Worm (Caenorhabditis elegans) whole organism, L2 larva: ENCODE results near the gene Y41G9A.10.
A peak's percentile ranks its signal among the peaks of the same experiment; 100 is the strongest.

Experiments
- C34F6.9 ChIP-seq: fragments of 150-350 bp; optimal IDR thresholded peaks from 2 replicates; lab custom pipeline; 2014; ENCODE audit warnings: missing biosample characterization, missing genetic modification characterization
- F13H6.1 ChIP-seq: sonication (generic microtip); optimal IDR thresholded peaks from 2 replicates; lab custom pipeline; 2016; ENCODE audit warnings: missing genetic modification characterization, missing compliant biosample characterization
- R02D3.7 ChIP-seq: fragments of 150-350 bp; optimal IDR thresholded peaks from 2 replicates; lab custom pipeline; 2014; ENCODE audit warnings: missing biosample characterization, missing genetic modification characterization
- Y55F3AM.14 ChIP-seq: fragments of 200-800 bp; sonication (Bioruptor generic); optimal IDR thresholded peaks from 2 replicates; lab custom pipeline; 2018; ENCODE audit warnings: mild to moderate bottlenecking, missing genetic modification characterization, missing compliant biosample characterization
- ZK546.5 ChIP-seq: sonication (generic microtip); optimal IDR thresholded peaks from 2 replicates; lab custom pipeline; 2017; ENCODE audit warnings: missing biosample characterization, missing genetic modification characterization
- alr-1 ChIP-seq: fragments of 150-350 bp; optimal IDR thresholded peaks from 2 replicates; lab custom pipeline; 2014; ENCODE audit warnings: missing biosample characterization, missing genetic modification characterization
- aly-2 ChIP-seq: fragments of 150-350 bp; optimal IDR thresholded peaks from 2 replicates; lab custom pipeline; 2014; ENCODE audit warnings: missing biosample characterization, missing genetic modification characterization
- ama-1 ChIP-seq: fragments of 150-350 bp; optimal IDR thresholded peaks from 2 replicates; lab custom pipeline; 2018; ENCODE audit warnings: inconsistent platforms
- blmp-1 ChIP-seq: sonication (generic microtip); optimal IDR thresholded peaks from 2 replicates; lab custom pipeline; 2017; ENCODE audit warnings: missing genetic modification characterization, mild to moderate bottlenecking, missing compliant biosample characterization, antibody characterized with exemption, moderate library complexity; ENCODE audit not compliant: insufficient read depth
- ceh-16 ChIP-seq: fragments of 150-350 bp; optimal IDR thresholded peaks from 2 replicates; lab custom pipeline; 2014; ENCODE audit warnings: missing biosample characterization, missing genetic modification characterization
- ceh-82 ChIP-seq: fragments of 150-350 bp; optimal IDR thresholded peaks from 2 replicates; lab custom pipeline; 2014; ENCODE audit warnings: missing biosample characterization, missing genetic modification characterization
- crh-2 ChIP-seq: sonication (generic microtip); optimal IDR thresholded peaks from 2 replicates; lab custom pipeline; 2017; ENCODE audit warnings: missing biosample characterization, missing genetic modification characterization
- dmd-4 ChIP-seq: sonication (generic microtip); optimal IDR thresholded peaks from 2 replicates; lab custom pipeline; 2017; ENCODE audit warnings: missing biosample characterization, missing genetic modification characterization
- egl-27 ChIP-seq: sonication (generic microtip); optimal IDR thresholded peaks from 3 replicates; lab custom pipeline; 2017; ENCODE audit warnings: missing biosample characterization, missing genetic modification reagents, missing genetic modification characterization
- elt-1 ChIP-seq: fragments of 150-350 bp; optimal IDR thresholded peaks from 2 replicates; lab custom pipeline; 2014; ENCODE audit warnings: missing biosample characterization, missing genetic modification characterization
- elt-3 ChIP-seq: sonication (generic microtip); optimal IDR thresholded peaks from 2 replicates; lab custom pipeline; 2017; ENCODE audit warnings: missing biosample characterization, missing genetic modification characterization
- fos-1 ChIP-seq: fragments of 150-350 bp; optimal IDR thresholded peaks from 2 replicates; lab custom pipeline; 2014; ENCODE audit warnings: missing biosample characterization, missing genetic modification characterization
- gmeb-1 ChIP-seq: fragments of 150-350 bp; optimal IDR thresholded peaks from 2 replicates; lab custom pipeline; 2014; ENCODE audit warnings: missing biosample characterization, missing genetic modification characterization
- lin-11 ChIP-seq: fragments of 150-350 bp; sonication (generic microtip); optimal IDR thresholded peaks from 2 replicates; lab custom pipeline; 2014; ENCODE audit warnings: missing biosample characterization, missing genetic modification characterization, inconsistent platforms, mixed read lengths
- lin-13 ChIP-seq: fragments of 150-350 bp; optimal IDR thresholded peaks from 2 replicates; lab custom pipeline; 2014; ENCODE audit warnings: missing biosample characterization, missing genetic modification reagents, missing genetic modification characterization
- lin-39 ChIP-seq: fragments of 150-350 bp; optimal IDR thresholded peaks from 2 replicates; lab custom pipeline; 2014; ENCODE audit warnings: missing biosample characterization, missing genetic modification reagents, missing genetic modification characterization
- lsy-2 ChIP-seq, 2 experiments: fragments of 150-350 bp in 1 of 2; sonication (generic microtip) in 1 of 2; optimal IDR thresholded peaks; 2 replicates each; lab custom pipeline; 2014 to 2017; ENCODE audit warnings: missing biosample characterization in 2 of 2, missing genetic modification characterization in 2 of 2
- mab-5 ChIP-seq: fragments of 150-350 bp; optimal IDR thresholded peaks from 2 replicates; lab custom pipeline; 2014; ENCODE audit warnings: missing biosample characterization, missing genetic modification characterization
- mbf-1 ChIP-seq: sonication (generic microtip); optimal IDR thresholded peaks from 2 replicates; lab custom pipeline; 2017; ENCODE audit warnings: missing biosample characterization, missing genetic modification characterization
- nhr-10 ChIP-seq: sonication (generic microtip); optimal IDR thresholded peaks from 2 replicates; lab custom pipeline; 2017; ENCODE audit warnings: missing biosample characterization, missing genetic modification characterization
- nhr-11 ChIP-seq: fragments of 150-350 bp; optimal IDR thresholded peaks from 2 replicates; lab custom pipeline; 2014; ENCODE audit warnings: missing biosample characterization, missing genetic modification characterization
- nhr-129 ChIP-seq: fragments of 150-350 bp; optimal IDR thresholded peaks from 2 replicates; lab custom pipeline; 2014; ENCODE audit warnings: missing biosample characterization, missing genetic modification characterization
- nhr-21 ChIP-seq: fragments of 150-350 bp; optimal IDR thresholded peaks from 2 replicates; lab custom pipeline; 2014; ENCODE audit warnings: missing biosample characterization, missing genetic modification characterization
- nhr-23 ChIP-seq: fragments of 150-350 bp; optimal IDR thresholded peaks from 2 replicates; lab custom pipeline; 2014; ENCODE audit warnings: missing biosample characterization, missing genetic modification reagents, missing genetic modification characterization
- nhr-237 ChIP-seq: fragments of 150-350 bp; optimal IDR thresholded peaks from 2 replicates; lab custom pipeline; 2014; ENCODE audit warnings: missing biosample characterization, missing genetic modification characterization
- nhr-25 ChIP-seq: fragments of 150-350 bp; sonication (generic microtip); optimal IDR thresholded peaks from 3 replicates; lab custom pipeline; 2014; ENCODE audit warnings: missing biosample characterization, missing genetic modification characterization
- nhr-6 ChIP-seq: fragments of 150-350 bp; optimal IDR thresholded peaks from 2 replicates; lab custom pipeline; 2014; ENCODE audit warnings: missing biosample characterization, missing genetic modification characterization
- nhr-77 ChIP-seq: fragments of 150-350 bp; optimal IDR thresholded peaks from 2 replicates; lab custom pipeline; 2014; ENCODE audit warnings: missing biosample characterization, missing genetic modification characterization
- peb-1 ChIP-seq: fragments of 150-350 bp; optimal IDR thresholded peaks from 2 replicates; lab custom pipeline; 2014; ENCODE audit warnings: missing biosample characterization, missing genetic modification characterization
- sem-4 ChIP-seq: fragments of 150-350 bp; optimal IDR thresholded peaks from 2 replicates; lab custom pipeline; 2014; ENCODE audit warnings: missing biosample characterization, missing genetic modification reagents, missing genetic modification characterization
- skn-1 ChIP-seq: sonication (generic microtip); optimal IDR thresholded peaks from 2 replicates; lab custom pipeline; 2017; ENCODE audit warnings: missing biosample characterization, missing genetic modification characterization
- sma-3 ChIP-seq: sonication (generic microtip); optimal IDR thresholded peaks from 2 replicates; lab custom pipeline; 2016; ENCODE audit warnings: missing genetic modification reagents, missing genetic modification characterization, missing compliant biosample characterization
- sma-9 ChIP-seq, 2 experiments: fragments of 150-350 bp in 1 of 2; sonication (generic microtip) in 1 of 2; optimal IDR thresholded peaks; 2 replicates each; lab custom pipeline; 2014 to 2016; ENCODE audit warnings: missing genetic modification characterization in 2 of 2, mild to moderate bottlenecking in 1 of 2, missing biosample characterization in 1 of 2, missing compliant biosample characterization in 1 of 2, missing genetic modification reagents in 1 of 2, moderate library complexity in 1 of 2
- snpc-4 ChIP-seq: fragments of 150-350 bp; optimal IDR thresholded peaks from 2 replicates; lab custom pipeline; 2014; ENCODE audit warnings: missing biosample characterization, missing genetic modification characterization
- unc-55 ChIP-seq: fragments of 150-350 bp; sonication (generic microtip); optimal IDR thresholded peaks from 3 replicates; lab custom pipeline; 2014; ENCODE audit warnings: missing biosample characterization, missing genetic modification reagents, missing genetic modification characterization
- unc-62 ChIP-seq: fragments of 150-350 bp; optimal IDR thresholded peaks from 2 replicates; lab custom pipeline; 2014; ENCODE audit warnings: missing biosample characterization, missing genetic modification reagents, missing genetic modification characterization
- zag-1 ChIP-seq: fragments of 150-350 bp; optimal IDR thresholded peaks from 2 replicates; lab custom pipeline; 2014; ENCODE audit warnings: missing biosample characterization, missing genetic modification characterization
- ztf-11 ChIP-seq: sonication (generic microtip); optimal IDR thresholded peaks from 2 replicates; lab custom pipeline; 2017; ENCODE audit warnings: missing biosample characterization, missing genetic modification characterization
- ztf-4 ChIP-seq: fragments of 150-350 bp; optimal IDR thresholded peaks from 2 replicates; lab custom pipeline; 2014; ENCODE audit warnings: missing biosample characterization, missing genetic modification characterization

The Y41G9A.10 gene

ce11 chrX:2907296-2907873 is 39.0 kb downstream of the Y41G9A.10 start:
- TF ChIP-seq sma-9 (GFP tag; optimal IDR thresholded peaks at IDR 0.05; lab: Kevin White, UChicago): peak; percentile 37
- TF ChIP-seq sma-9 (tag; optimal IDR thresholded peaks at IDR 0.05; lab: Kevin White, UChicago): no peak
- TF ChIP-seq nhr-11 (tag; lab: Kevin White, UChicago): no peak
- peak; percentile 50 for TF ChIP-seq ceh-16 (tag; lab: Kevin White, UChicago)
- no peak for TF ChIP-seq ama-1
- no peak for TF ChIP-seq unc-62 (GFP tag; lab: Kevin White, UChicago)
- no peak for TF ChIP-seq zag-1 (tag; lab: Kevin White, UChicago)
- peak; percentile 28 for TF ChIP-seq fos-1 (tag; lab: Kevin White, UChicago)
- no peak for TF ChIP-seq nhr-237 (tag; lab: Kevin White, UChicago)
- TF ChIP-seq R02D3.7 (tag; lab: Kevin White, UChicago): no peak
- TF ChIP-seq crh-2: no peak
- TF ChIP-seq elt-1 (tag; lab: Kevin White, UChicago): peak; percentile 80
- peak; percentile 49 for TF ChIP-seq nhr-129
- TF ChIP-seq nhr-21 (tag; lab: Kevin White, UChicago): no peak
- no peak for TF ChIP-seq elt-3 (tag; lab: Kevin White, UChicago)
- TF ChIP-seq dmd-4 (tag; lab: Kevin White, UChicago): no peak
- TF ChIP-seq lin-13: no peak
- TF ChIP-seq unc-55: no peak

- TF ChIP-seq skn-1 (tag; lab: Kevin White, UChicago) (no peak), Y55F3AM.14 (GFP tag; lab: Kevin White, UChicago) (no peak), blmp-1 (tag; lab: Kevin White, UChicago) (no peak), elt-1 (tag; lab: Kevin White, UChicago) (no peak), nhr-25 (no peak), fos-1 (tag; lab: Kevin White, UChicago) (peak; percentile 98), nhr-21 (tag; lab: Kevin White, UChicago) (no peak)
Observed at ce11 chrX:2906062-2906732, 40.2 kb downstream of the Y41G9A.10 start.

ce11 chrX:2903715-2904419 is 42.5 kb downstream of the Y41G9A.10 start:
- TF ChIP-seq ama-1: no peak
- TF ChIP-seq C34F6.9: no peak
- no peak for TF ChIP-seq mab-5 (tag; lab: Kevin White, UChicago)
- TF ChIP-seq unc-62 (GFP tag; lab: Kevin White, UChicago): no peak
- no peak for TF ChIP-seq snpc-4 (tag; lab: Kevin White, UChicago)
- no peak for TF ChIP-seq nhr-77 (tag; lab: Kevin White, UChicago)
- no peak for TF ChIP-seq nhr-237 (tag; lab: Kevin White, UChicago)
- TF ChIP-seq F13H6.1 (tag; lab: Kevin White, UChicago): no peak
- TF ChIP-seq lin-11: no peak
- TF ChIP-seq crh-2: no peak
- TF ChIP-seq gmeb-1 (tag; lab: Kevin White, UChicago): no peak
- no peak for TF ChIP-seq ceh-82 (tag; lab: Kevin White, UChicago)
- no peak for TF ChIP-seq sem-4 (tag; lab: Kevin White, UChicago)
- peak; percentile 18 for TF ChIP-seq nhr-25
- no peak for TF ChIP-seq nhr-6 (tag; lab: Kevin White, UChicago)
- no peak for TF ChIP-seq lin-39 (tag; lab: Kevin White, UChicago)
- no peak for TF ChIP-seq sma-9 (GFP tag; optimal IDR thresholded peaks at IDR 0.05; lab: Kevin White, UChicago)
- no peak for TF ChIP-seq sma-9 (tag; optimal IDR thresholded peaks at IDR 0.05; lab: Kevin White, UChicago)
- TF ChIP-seq blmp-1 (tag; lab: Kevin White, UChicago): no peak
- peak; percentile 5 for TF ChIP-seq nhr-21 (tag; lab: Kevin White, UChicago)
- TF ChIP-seq ztf-4 (tag; lab: Kevin White, UChicago): no peak
- no peak for TF ChIP-seq R02D3.7 (tag; lab: Kevin White, UChicago)
- no peak for TF ChIP-seq alr-1
- TF ChIP-seq lsy-2 (tag; optimal IDR thresholded peaks at IDR 0.05; lab: Kevin White, UChicago): no peak
- no peak for TF ChIP-seq nhr-129
- no peak for TF ChIP-seq elt-1 (tag; lab: Kevin White, UChicago)
- no peak for TF ChIP-seq sma-3 (GFP tag; lab: Kevin White, UChicago)
- TF ChIP-seq skn-1 (tag; lab: Kevin White, UChicago): no peak
- TF ChIP-seq elt-3 (tag; lab: Kevin White, UChicago): no peak
- TF ChIP-seq egl-27 (tag; lab: Kevin White, UChicago): no peak
- TF ChIP-seq lin-13: no peak
- TF ChIP-seq nhr-23: no peak
- TF ChIP-seq fos-1 (tag; lab: Kevin White, UChicago): peak; percentile 19
- no peak for TF ChIP-seq zag-1 (tag; lab: Kevin White, UChicago)
- peak; percentile 34 for TF ChIP-seq unc-55
- no peak for TF ChIP-seq aly-2
- TF ChIP-seq ztf-11 (tag; lab: Kevin White, UChicago): no peak
- TF ChIP-seq peb-1 (tag; lab: Kevin White, UChicago): no peak
- TF ChIP-seq ZK546.5: no peak
- peak; percentile 16 for TF ChIP-seq ceh-16 (tag; lab: Kevin White, UChicago)
- no peak for TF ChIP-seq nhr-10 (tag; lab: Kevin White, UChicago)
- TF ChIP-seq mbf-1 (tag; lab: Kevin White, UChicago): no peak
